4 worm cellular contexts compared by ENCODE assay signal in genomic region chrIV:4784687-4785086, ce11.
TF ChIP-seq lines count a peak whose summit lies in the region.
"Not testable (repeated sequence)": the region's sequence is repeated elsewhere in the genome, so short reads cannot be mapped to it uniquely, and the experiment has no call there.

No protein-coding gene starts in this region.

TF ChIP-seq in whole organism, L4 larva, 104 proteins besides CTCF, POLR2A, EP300 and RAD21:
- TF ChIP-seq snpc-1.2 (GFP tag; IDR thresholded peaks at IDR 0.05; lab: Robert Waterston, UW) (0 out of 2 replicates have a peak, but pooled peaks have one; percentile 10), dve-1 (tag; optimal IDR thresholded peaks at IDR 0.05; lab: Kevin White, UChicago; ENCODE audit: insufficient read depth) (peak; percentile 13)

TF ChIP-seq in whole organism, late embryonic, 69 proteins besides CTCF, POLR2A, EP300 and RAD21:
- peak; percentile 19 for TF ChIP-seq gmeb-2 (tag; optimal IDR thresholded peaks at IDR 0.05; lab: Kevin White, UChicago)
TF ChIP-seq in whole organism, late embryonic: peak in this region for 1; not testable (repeated sequence) for 68.

TF ChIP-seq in whole organism, mixed stage, embryonic, 35 proteins besides CTCF, POLR2A, EP300 and RAD21:
- peak; percentile 22 for TF ChIP-seq M03D4.4 (tag; optimal IDR thresholded peaks at IDR 0.05; lab: Kevin White, UChicago)
- peak; percentile 60 for TF ChIP-seq cnd-1 (tag; optimal IDR thresholded peaks at IDR 0.05; lab: Kevin White, UChicago)
- TF ChIP-seq sptf-1 (tag; optimal IDR thresholded peaks at IDR 0.05; lab: Kevin White, UChicago), result peak; percentile 35

TF ChIP-seq in whole organism, young adult, 124 proteins besides CTCF, POLR2A, EP300 and RAD21:
- not testable (repeated sequence) for TF ChIP-seq snpc-4 (GFP tag; optimal IDR thresholded peaks at IDR 0.05; lab: Kevin White, UChicago)
- TF ChIP-seq snpc-4 (tag; optimal IDR thresholded peaks at IDR 0.05; lab: Kevin White, UChicago) (peak in 1 of 4 experiments; percentile 52), tbp1 (GFP tag; optimal IDR thresholded peaks at IDR 0.05; lab: Kevin White, UChicago) (peak; percentile 5), hmg-1.2 (GFP tag; IDR thresholded peaks at IDR 0.05; lab: Robert Waterston, UW) (peak; percentile 34; the same call in 1 of the 2 replicates), egrh-3 (GFP tag; IDR thresholded peaks at IDR 0.05; lab: Robert Waterston, UW) (peak; percentile 58; the same call in 1 of the 2 replicates)
